Worm (Caenorhabditis elegans) whole organism, L1 larva: ENCODE results near the gene alh-12.

Source experiments
- C04F5.9 ChIP-seq: sonication (generic microtip); optimal IDR thresholded peaks from 2 replicates; lab custom pipeline; 2016; ENCODE audit warnings: missing genetic modification characterization, missing compliant biosample characterization
- C16A3.4 ChIP-seq: fragments of 150-350 bp; optimal IDR thresholded peaks from 2 replicates; lab custom pipeline; 2014; ENCODE audit warnings: missing biosample characterization, missing genetic modification characterization
- F16B12.6 ChIP-seq: fragments of 150-350 bp; optimal IDR thresholded peaks from 2 replicates; lab custom pipeline; 2014; ENCODE audit warnings: missing biosample characterization, missing genetic modification characterization
- aly-2 ChIP-seq: fragments of 150-350 bp; optimal IDR thresholded peaks from 2 replicates; lab custom pipeline; 2014; ENCODE audit warnings: missing biosample characterization, missing genetic modification characterization
- ama-1 ChIP-seq: fragments of 150-350 bp; optimal IDR thresholded peaks from 2 replicates; lab custom pipeline; 2014
- blmp-1 ChIP-seq: fragments of 150-350 bp; optimal IDR thresholded peaks from 2 replicates; lab custom pipeline; 2014; ENCODE audit warnings: missing biosample characterization, missing genetic modification characterization
- ceh-63 ChIP-seq: fragments of 200-800 bp; sonication (Bioruptor generic); optimal IDR thresholded peaks from 2 replicates; lab custom pipeline; 2018; ENCODE audit warnings: mild to moderate bottlenecking, missing genetic modification characterization, missing compliant biosample characterization
- ceh-8 ChIP-seq: fragments of 200-800 bp; sonication (Bioruptor generic); optimal IDR thresholded peaks from 2 replicates; lab custom pipeline; 2018; ENCODE audit warnings: mild to moderate bottlenecking, missing genetic modification characterization, moderate library complexity, missing compliant biosample characterization
- ceh-88 ChIP-seq: fragments of 200-800 bp; sonication (Bioruptor generic); IDR thresholded peaks from 2 replicates; pipeline ENCODE4 v1.3.6; 2022; ENCODE audit warnings: missing genetic modification characterization, missing compliant biosample characterization
- ceh-90 ChIP-seq: sonication (generic microtip); optimal IDR thresholded peaks from 2 replicates; lab custom pipeline; 2016; ENCODE audit warnings: missing genetic modification characterization, missing compliant biosample characterization
- dpl-1 ChIP-seq, 3 experiments: fragments of 150-350 bp in 2 of 3; sonication (generic microtip) in 1 of 3; optimal IDR thresholded peaks; 2 replicates each; lab custom pipeline; 2014 to 2017; ENCODE audit warnings: missing biosample characterization in 3 of 3, missing genetic modification characterization in 3 of 3, missing genetic modification reagents in 3 of 3
- efl-1 ChIP-seq, 4 experiments: fragments of 150-350 bp; optimal IDR thresholded peaks in 3 of 4; peaks in 1 of 4; 1 replicate in 1 of 4; 2 replicates in 3 of 4; lab custom pipeline; 2014; ENCODE audit warnings: missing biosample characterization in 2 of 4, missing genetic modification characterization in 2 of 4, missing genetic modification reagents in 2 of 4
- egl-13 ChIP-seq: sonication (generic microtip); optimal IDR thresholded peaks from 2 replicates; lab custom pipeline; 2016; ENCODE audit warnings: missing genotype, missing genetic modification reagents, missing genetic modification characterization, missing compliant biosample characterization
- elt-2 ChIP-seq: sonication (generic microtip); optimal IDR thresholded peaks from 2 replicates; lab custom pipeline; 2016; ENCODE audit warnings: missing genetic modification characterization, mild to moderate bottlenecking, inconsistent platforms, missing compliant biosample characterization, missing genetic modification reagents
- elt-3 ChIP-seq, 6 experiments: fragments of 150-350 bp in 1 of 6; sonication (generic microtip); optimal IDR thresholded peaks; 2 replicates each; lab custom pipeline; 2017 to 2018; ENCODE audit warnings: missing biosample characterization in 6 of 6, missing genetic modification characterization in 6 of 6, inconsistent platforms in 1 of 6
- ets-5 ChIP-seq: fragments of 200-800 bp; sonication (Bioruptor generic); IDR thresholded peaks from 2 replicates; pipeline ENCODE4 v1.3.6; 2022; ENCODE audit warnings: missing genetic modification characterization, missing compliant biosample characterization
- fkh-4 ChIP-seq: sonication (generic microtip); optimal IDR thresholded peaks from 2 replicates; lab custom pipeline; 2016; ENCODE audit warnings: missing compliant biosample characterization, missing genetic modification characterization, borderline replicate concordance
- fkh-8 ChIP-seq: sonication (generic microtip); optimal IDR thresholded peaks from 2 replicates; lab custom pipeline; 2016; ENCODE audit warnings: mild to moderate bottlenecking, missing genetic modification characterization, missing compliant biosample characterization
- hlh-17 ChIP-seq: fragments of 200-800 bp; sonication (Bioruptor generic); optimal IDR thresholded peaks from 2 replicates; lab custom pipeline; 2018; ENCODE audit warnings: missing genetic modification characterization, mild to moderate bottlenecking, missing compliant biosample characterization, moderate library complexity, borderline replicate concordance
- hlh-4 ChIP-seq: sonication (generic microtip); optimal IDR thresholded peaks from 2 replicates; lab custom pipeline; 2016; ENCODE audit warnings: mild to moderate bottlenecking, missing genetic modification characterization, missing compliant biosample characterization
- hpl-2 ChIP-seq: fragments of 150-350 bp; optimal IDR thresholded peaks from 2 replicates; lab custom pipeline; 2014; ENCODE audit warnings: missing biosample characterization, missing genetic modification reagents, missing genetic modification characterization
- irx-1 ChIP-seq: sonication (generic microtip); optimal IDR thresholded peaks from 2 replicates; lab custom pipeline; 2016; ENCODE audit warnings: missing genetic modification characterization, missing compliant biosample characterization
- isw-1 ChIP-seq: fragments of 200-800 bp; sonication (Bioruptor generic); IDR thresholded peaks from 2 replicates; pipeline ENCODE4 v1.3.6; 2022; ENCODE audit warnings: missing genetic modification characterization, missing compliant biosample characterization
- lin-13 ChIP-seq: fragments of 150-350 bp; optimal IDR thresholded peaks from 2 replicates; lab custom pipeline; 2014; ENCODE audit warnings: missing biosample characterization, missing genetic modification reagents, missing genetic modification characterization
- lin-14 ChIP-seq: fragments of 200-800 bp; sonication (Bioruptor generic); optimal IDR thresholded peaks from 2 replicates; lab custom pipeline; 2018; ENCODE audit warnings: mild to moderate bottlenecking, missing genetic modification characterization, moderate library complexity, missing compliant biosample characterization
- lin-35 ChIP-seq, 2 experiments: fragments of 150-350 bp; optimal IDR thresholded peaks; 2 replicates each; lab custom pipeline; 2014; ENCODE audit warnings: missing biosample characterization in 2 of 2, missing genetic modification characterization in 2 of 2, missing genetic modification reagents in 2 of 2
- lin-39 ChIP-seq: fragments of 150-350 bp; optimal IDR thresholded peaks from 2 replicates; lab custom pipeline; 2014; ENCODE audit warnings: missing biosample characterization, missing genetic modification reagents, missing genetic modification characterization
- lir-3 ChIP-seq: sonication (generic microtip); optimal IDR thresholded peaks from 2 replicates; lab custom pipeline; 2016; ENCODE audit warnings: mild to moderate bottlenecking, missing genetic modification characterization, moderate library complexity, missing compliant biosample characterization; ENCODE audit not compliant: poor library complexity
- lsy-2 ChIP-seq, 2 experiments: fragments of 150-350 bp; optimal IDR thresholded peaks; 2 replicates each; lab custom pipeline; 2014; ENCODE audit warnings: missing biosample characterization in 2 of 2, missing genetic modification characterization in 2 of 2
- mdl-1 ChIP-seq, 2 experiments: fragments of 150-350 bp; optimal IDR thresholded peaks; 2 replicates each; lab custom pipeline; 2014 to 2017; ENCODE audit warnings: missing biosample characterization in 2 of 2, missing genetic modification characterization in 2 of 2, inconsistent platforms in 1 of 2
- mef-2 ChIP-seq: fragments of 150-350 bp; optimal IDR thresholded peaks from 2 replicates; lab custom pipeline; 2014; ENCODE audit warnings: missing biosample characterization, missing genetic modification characterization
- mep-1 ChIP-seq: fragments of 150-350 bp; optimal IDR thresholded peaks from 2 replicates; lab custom pipeline; 2014; ENCODE audit warnings: missing biosample characterization, missing genetic modification characterization
- nhr-11 ChIP-seq: fragments of 150-350 bp; optimal IDR thresholded peaks from 2 replicates; lab custom pipeline; 2014; ENCODE audit warnings: missing biosample characterization, missing genetic modification characterization
- nhr-237 ChIP-seq: fragments of 150-350 bp; optimal IDR thresholded peaks from 2 replicates; lab custom pipeline; 2014; ENCODE audit warnings: missing biosample characterization, missing genetic modification characterization
- nhr-28 ChIP-seq: fragments of 150-350 bp; optimal IDR thresholded peaks from 2 replicates; lab custom pipeline; 2014; ENCODE audit warnings: missing biosample characterization, missing genetic modification characterization
- nhr-47 ChIP-seq: sonication (generic microtip); optimal IDR thresholded peaks from 2 replicates; lab custom pipeline; 2016; ENCODE audit warnings: mild to moderate bottlenecking, missing genetic modification characterization, moderate library complexity, missing compliant biosample characterization
- nhr-77 ChIP-seq: fragments of 150-350 bp; optimal IDR thresholded peaks from 2 replicates; lab custom pipeline; 2014; ENCODE audit warnings: missing biosample characterization, missing genetic modification characterization
- nhr-90 ChIP-seq: sonication (generic microtip); optimal IDR thresholded peaks from 2 replicates; lab custom pipeline; 2016; ENCODE audit warnings: mild to moderate bottlenecking, missing genetic modification characterization, missing compliant biosample characterization; ENCODE audit not compliant: poor library complexity
- pag-3 ChIP-seq: sonication (generic microtip); optimal IDR thresholded peaks from 2 replicates; lab custom pipeline; 2017; ENCODE audit warnings: missing genetic modification characterization, mild to moderate bottlenecking, missing compliant biosample characterization, antibody characterized with exemption, borderline replicate concordance; ENCODE audit not compliant: insufficient read depth
- skn-1 ChIP-seq: fragments of 150-350 bp; optimal IDR thresholded peaks from 2 replicates; lab custom pipeline; 2014; ENCODE audit warnings: missing biosample characterization, missing genetic modification characterization
- snu-23 ChIP-seq: sonication (generic microtip); optimal IDR thresholded peaks from 2 replicates; lab custom pipeline; 2016; ENCODE audit warnings: missing genetic modification characterization, missing compliant biosample characterization
- tbx-2 ChIP-seq: sonication (generic microtip); optimal IDR thresholded peaks from 2 replicates; lab custom pipeline; 2016; ENCODE audit warnings: missing genetic modification characterization, missing compliant biosample characterization
- tlp-1 ChIP-seq: fragments of 150-350 bp; optimal IDR thresholded peaks from 2 replicates; lab custom pipeline; 2014; ENCODE audit warnings: missing biosample characterization, missing genetic modification characterization
- unc-130 ChIP-seq: fragments of 150-350 bp; optimal IDR thresholded peaks from 2 replicates; lab custom pipeline; 2017; ENCODE audit warnings: missing biosample characterization, missing genetic modification characterization, inconsistent platforms
- unc-30 ChIP-seq: sonication (generic microtip); optimal IDR thresholded peaks from 2 replicates; lab custom pipeline; 2017; ENCODE audit warnings: missing biosample characterization, missing genetic modification characterization
- unc-62 ChIP-seq: fragments of 150-350 bp; optimal IDR thresholded peaks from 2 replicates; lab custom pipeline; 2014; ENCODE audit warnings: missing biosample characterization, missing genetic modification reagents, missing genetic modification characterization
- vab-15 ChIP-seq: sonication (generic microtip); optimal IDR thresholded peaks from 2 replicates; lab custom pipeline; 2017; ENCODE audit warnings: missing genotype, mild to moderate bottlenecking, missing genetic modification characterization, missing compliant biosample characterization
- xbp-1 ChIP-seq: sonication (generic microtip); optimal IDR thresholded peaks from 2 replicates; lab custom pipeline; 2016; ENCODE audit warnings: missing genetic modification characterization, missing compliant biosample characterization
- zag-1 ChIP-seq: fragments of 150-350 bp; optimal IDR thresholded peaks from 2 replicates; lab custom pipeline; 2014; ENCODE audit warnings: missing biosample characterization, missing genetic modification characterization
- ztf-4 ChIP-seq: fragments of 150-350 bp; optimal IDR thresholded peaks from 2 replicates; lab custom pipeline; 2014; ENCODE audit warnings: missing biosample characterization, missing genetic modification characterization

The alh-12 gene

DNA sequence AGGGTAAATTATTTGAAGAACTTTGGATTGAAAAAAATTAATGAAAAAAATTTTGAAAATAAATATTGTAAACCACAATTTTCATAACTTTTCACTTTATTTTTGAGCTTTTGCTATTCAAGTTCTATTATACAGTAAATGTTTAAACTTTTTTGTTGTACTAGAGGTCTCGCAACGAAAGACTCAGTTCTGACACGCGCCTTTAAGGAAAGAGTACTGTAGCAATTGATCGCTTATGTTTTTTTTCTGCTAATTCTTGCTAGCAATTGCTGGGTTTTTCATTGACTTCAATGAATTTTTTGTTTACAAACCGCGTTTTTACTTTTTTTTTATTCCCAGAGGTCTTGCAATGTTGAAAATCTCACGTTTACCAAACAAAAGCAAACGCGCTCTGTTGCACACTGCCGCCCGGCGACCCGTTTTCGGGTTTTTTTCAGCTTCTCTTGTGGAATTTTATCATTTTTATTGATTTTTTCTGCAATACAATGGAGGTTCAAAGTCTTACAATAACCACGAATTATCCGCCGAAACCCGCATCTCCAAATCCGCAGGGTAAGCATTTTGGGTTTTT lies 9.6 kb downstream of the alh-12 start, which contains the start of gene H14A12.3:
TSS of gene H14A12.3 (plus strand) at position 360 of the 571 bp plus-strand sequence.
- TF ChIP-seq lin-35 (GFP tag; optimal IDR thresholded peaks at IDR 0.05; lab: Kevin White, UChicago) = peak in 1 of 2 experiments; percentile 37
- TF ChIP-seq lir-3 = no peak
- no peak for TF ChIP-seq irx-1 (tag; lab: Kevin White, UChicago)
- no peak for TF ChIP-seq isw-1 (GFP tag; lab: Robert Waterston, UW)
- no peak for TF ChIP-seq lin-13 (GFP tag; lab: Kevin White, UChicago)
- TF ChIP-seq snu-23 (GFP tag; lab: Kevin White, UChicago) = peak; percentile 9
- TF ChIP-seq nhr-90 = no peak
- TF ChIP-seq vab-15 (tag; lab: Kevin White, UChicago) = no peak
- TF ChIP-seq skn-1 (tag; lab: Kevin White, UChicago) = peak; percentile 28
- TF ChIP-seq dpl-1 (GFP tag; optimal IDR thresholded peaks at IDR 0.05; lab: Kevin White, UChicago) = peak in 2 of 3 experiments; percentile 3 to 28
- TF ChIP-seq nhr-28 (tag; lab: Kevin White, UChicago) = no peak
- TF ChIP-seq mep-1 (tag; lab: Kevin White, UChicago) = peak; percentile 30
- TF ChIP-seq lin-39 (tag; lab: Kevin White, UChicago) = no peak
- TF ChIP-seq nhr-11 (tag; lab: Kevin White, UChicago) = no peak
- TF ChIP-seq mef-2 (tag; lab: Kevin White, UChicago) = no peak
- TF ChIP-seq efl-1 (optimal IDR thresholded peaks at IDR 0.05; lab: Kevin White, UChicago) = peak; percentile 24 to 29
- TF ChIP-seq efl-1 (GFP tag; optimal IDR thresholded peaks at IDR 0.05 in 1 of 2; lab: Kevin White, UChicago) = peak in 1 of 2 experiments; percentile 14
- TF ChIP-seq mdl-1 (tag; optimal IDR thresholded peaks at IDR 0.05; lab: Kevin White, UChicago) = no peak
- no peak for TF ChIP-seq hpl-2 (GFP tag; lab: Kevin White, UChicago)
- no peak for TF ChIP-seq aly-2 (tag; lab: Kevin White, UChicago)
- peak in 1 of 2 experiments; percentile 33 for TF ChIP-seq lsy-2 (tag; optimal IDR thresholded peaks at IDR 0.05; lab: Kevin White, UChicago)
- TF ChIP-seq F16B12.6 = no peak
- no peak for TF ChIP-seq lin-14 (GFP tag; lab: Kevin White, UChicago)
- no peak for TF ChIP-seq nhr-47 (tag; lab: Kevin White, UChicago)
- TF ChIP-seq elt-2 = no peak
- peak; percentile 44 for TF ChIP-seq blmp-1 (tag; lab: Kevin White, UChicago)
- no peak for TF ChIP-seq tbx-2 (tag; lab: Kevin White, UChicago)

DNA sequence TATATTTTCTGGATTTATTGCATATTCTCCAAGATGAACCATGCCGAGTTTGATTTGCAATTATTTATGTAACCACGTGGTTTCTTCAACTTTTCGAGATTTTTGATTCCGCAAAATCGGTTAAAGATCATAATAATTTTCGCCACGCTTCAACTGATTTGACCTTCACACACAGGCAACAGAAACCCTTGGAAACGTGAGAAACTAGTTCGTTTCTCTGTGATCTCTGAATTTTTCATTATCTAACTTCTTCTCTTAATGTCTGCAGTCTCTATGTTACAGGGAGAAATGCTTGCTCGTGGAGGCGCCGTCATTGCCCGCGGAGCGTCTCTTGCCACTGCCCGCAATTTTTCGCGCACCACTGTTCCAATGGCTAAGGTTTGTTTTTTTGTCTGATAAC lies 11.5 kb downstream of the alh-12 start, which contains the start of gene fum-1:
TSS of gene fum-1 (plus strand) at position 259 of the 400 bp plus-strand sequence.
- TF ChIP-seq nhr-28 (tag; lab: Kevin White, UChicago) = no peak
- no peak for TF ChIP-seq C04F5.9
- peak; percentile 41 for TF ChIP-seq ama-1 (lab: Kevin White, UChicago)
- TF ChIP-seq unc-130 = no peak
- TF ChIP-seq nhr-77 (tag; lab: Kevin White, UChicago) = peak; percentile 53
- peak; percentile 42 for TF ChIP-seq xbp-1
- TF ChIP-seq C16A3.4 (tag; lab: Kevin White, UChicago) = peak; percentile 48
- peak; percentile 61 for TF ChIP-seq nhr-47 (tag; lab: Kevin White, UChicago)
- peak; percentile 46 for TF ChIP-seq blmp-1 (tag; lab: Kevin White, UChicago)
- TF ChIP-seq snu-23 (GFP tag; lab: Kevin White, UChicago) = peak; percentile 65
- no peak for TF ChIP-seq ets-5 (GFP tag; lab: Robert Waterston, UW)
- TF ChIP-seq ztf-4 (tag; lab: Kevin White, UChicago) = no peak
- TF ChIP-seq unc-62 (GFP tag; lab: Kevin White, UChicago) = no peak
- TF ChIP-seq hlh-4 (tag; lab: Kevin White, UChicago) = no peak
- no peak for TF ChIP-seq hlh-17 (GFP tag; lab: Kevin White, UChicago)
- TF ChIP-seq fkh-4 = no peak
- TF ChIP-seq ceh-8 (GFP tag; lab: Kevin White, UChicago) = no peak
- no peak for TF ChIP-seq irx-1 (tag; lab: Kevin White, UChicago)
- TF ChIP-seq elt-3 (tag; optimal IDR thresholded peaks at IDR 0.05; lab: Kevin White, UChicago) = no peak
- TF ChIP-seq vab-15 (tag; lab: Kevin White, UChicago) = no peak
- peak; percentile 61 to 69 for TF ChIP-seq efl-1 (optimal IDR thresholded peaks at IDR 0.05; lab: Kevin White, UChicago)
- TF ChIP-seq efl-1 (GFP tag; optimal IDR thresholded peaks at IDR 0.05 in 1 of 2; lab: Kevin White, UChicago) = peak; percentile 48 to 80
- no peak for TF ChIP-seq nhr-237 (tag; lab: Kevin White, UChicago)
- TF ChIP-seq egl-13 = no peak
- TF ChIP-seq unc-30 (tag; lab: Kevin White, UChicago) = no peak
- TF ChIP-seq zag-1 (tag; lab: Kevin White, UChicago) = no peak
- peak; percentile 13 for TF ChIP-seq fkh-8 (tag; lab: Kevin White, UChicago)
- no peak for TF ChIP-seq tlp-1 (tag; lab: Kevin White, UChicago)
- no peak for TF ChIP-seq ceh-63 (GFP tag; lab: Kevin White, UChicago)
- no peak for TF ChIP-seq pag-3 (tag; lab: Kevin White, UChicago)
- no peak for TF ChIP-seq ceh-90 (tag; lab: Kevin White, UChicago)
- TF ChIP-seq ceh-88 = no peak
